Fruit fly (Drosophila melanogaster) whole organism, adult: ENCODE results near the gene CG44158.
A peak's percentile ranks its signal among the peaks of the same experiment; 100 is the strongest.

Experiments used
- CG11617 ChIP-seq: fragments of 200-800 bp; sonication (Bioruptor generic); optimal IDR thresholded peaks from 2 replicates; lab custom pipeline; 2017; ENCODE audit warnings: mild to moderate bottlenecking, missing biosample characterization, missing genetic modification reagents, missing genetic modification characterization
- CG1620 ChIP-seq: fragments of 200-800 bp; sonication (Bioruptor generic); optimal IDR thresholded peaks from 2 replicates; lab custom pipeline; 2016; ENCODE audit warnings: missing biosample characterization, missing genetic modification characterization
- Clk ChIP-seq: fragments of 200-800 bp; sonication (Bioruptor generic); optimal IDR thresholded peaks from 2 replicates; lab custom pipeline; 2017; ENCODE audit warnings: missing biosample characterization, missing genetic modification characterization
- Mnt ChIP-seq: fragments of 200-800 bp; sonication (Bioruptor generic); optimal IDR thresholded peaks from 2 replicates; lab custom pipeline; 2016; ENCODE audit warnings: missing biosample characterization, mild to moderate bottlenecking, missing genetic modification characterization

DNA sequence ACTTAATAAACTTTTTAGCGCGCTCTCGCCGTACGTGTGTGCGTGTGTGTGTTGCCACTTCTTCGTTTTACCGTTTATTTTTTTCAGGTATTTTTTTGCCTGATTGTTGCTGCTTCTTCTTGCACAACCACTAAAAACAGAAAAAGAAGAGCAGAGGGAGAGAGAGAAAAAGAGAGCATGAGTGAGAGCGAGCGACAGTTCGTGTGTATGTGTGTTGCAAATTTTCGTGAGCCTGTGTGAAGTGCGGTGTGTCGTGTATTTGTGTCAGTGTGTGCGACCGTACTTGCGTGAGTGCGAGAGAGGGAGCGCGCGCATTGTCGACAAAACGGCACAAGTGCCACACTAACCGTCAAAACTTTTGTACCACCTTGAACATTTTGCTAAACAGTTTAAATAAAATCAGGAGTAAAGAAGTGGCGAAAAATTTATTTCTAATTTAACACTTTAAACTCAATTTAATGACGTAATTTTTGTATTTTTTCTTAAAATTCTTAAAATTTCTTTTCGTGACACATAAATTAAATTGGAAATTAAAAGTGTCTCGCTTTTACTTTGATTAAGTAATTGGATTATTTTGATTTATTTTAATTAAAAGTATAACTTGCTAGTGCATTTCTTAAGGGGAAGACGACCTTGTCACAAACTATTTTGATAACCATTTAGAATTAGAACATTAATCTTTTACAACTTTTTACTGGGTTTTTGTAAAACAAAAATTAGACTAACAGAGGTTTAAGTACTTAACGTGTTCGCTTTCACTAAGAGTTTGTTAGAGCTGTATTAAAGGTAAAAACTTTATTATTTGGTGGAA, 11.4 kb upstream of the CG44158 start:
- TF ChIP-seq Clk (no peak), CG1620 (GFP tag; lab: Kevin White, UChicago) (no peak), CG11617 (GFP tag; lab: Kevin White, UChicago) (peak; percentile 76), Mnt (GFP tag; lab: Kevin White, UChicago) (peak; percentile 51)
